Fruit fly (Drosophila melanogaster): ENCODE results near the gene Mnt.
A peak's percentile ranks its signal among the peaks of the same experiment; 100 is the strongest.

Gene Mnt

DNA sequence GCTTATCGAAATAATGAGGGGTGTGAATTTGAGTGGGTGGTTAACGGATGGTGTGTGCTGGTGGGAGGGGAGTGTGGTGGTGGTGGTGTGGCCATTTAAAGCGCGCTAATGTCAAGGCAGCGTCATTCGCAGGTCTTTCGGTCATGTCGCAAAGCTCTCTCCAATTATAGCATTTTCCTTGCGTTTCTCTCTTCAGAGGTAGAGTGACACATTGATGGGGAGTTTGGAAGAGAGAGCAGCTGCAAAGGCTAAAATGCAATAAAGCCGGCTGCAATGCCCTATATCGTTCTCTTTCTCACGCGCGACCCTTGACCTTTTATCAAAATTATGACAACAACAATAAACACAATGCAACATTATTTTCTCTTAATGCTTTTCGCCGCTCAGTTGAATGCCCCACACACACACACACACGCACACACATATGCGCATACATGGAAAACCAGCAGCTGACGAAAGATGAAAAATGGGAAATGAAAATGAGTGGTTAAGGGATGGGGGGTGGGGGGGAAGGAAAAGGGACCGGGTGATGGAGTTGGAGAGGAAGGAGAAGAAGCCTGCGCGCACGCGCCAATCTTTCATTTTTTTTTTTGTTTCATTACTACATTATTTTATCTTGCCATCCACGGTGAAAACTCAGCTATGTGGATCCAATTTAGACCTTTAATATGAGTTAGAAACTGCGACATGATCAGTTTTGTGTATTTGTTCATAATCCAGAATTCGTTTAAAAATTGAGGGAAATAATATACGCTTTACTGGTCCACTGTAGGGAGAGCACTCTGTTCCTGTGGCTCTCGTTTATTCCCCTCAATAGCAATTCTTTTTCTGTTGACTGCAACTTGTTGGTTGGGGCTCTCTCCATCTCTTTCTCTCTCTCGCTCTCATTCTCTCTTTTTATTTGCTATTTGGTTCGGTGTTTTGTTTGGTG lies 20.3 kb downstream of the Mnt start:
- peak; percentile 71 for TF ChIP-seq CG7101 (tag; optimal IDR thresholded peaks at IDR 0.05)
- peak; percentile 72 for TF ChIP-seq CG12768 (GFP tag; optimal IDR thresholded peaks at IDR 0.05)
- no peak for TF ChIP-seq Clk (GFP tag; optimal IDR thresholded peaks at IDR 0.05)
- peak; percentile 39 for TF ChIP-seq bab1 (GFP tag; optimal IDR thresholded peaks at IDR 0.05)
- TF ChIP-seq tj (GFP tag; optimal IDR thresholded peaks at IDR 0.05) = peak; percentile 17
- TF ChIP-seq CG1620 (GFP tag; optimal IDR thresholded peaks at IDR 0.05) = no peak
- peak; percentile 69 for TF ChIP-seq CG14711 (tag; optimal IDR thresholded peaks at IDR 0.05)
- TF ChIP-seq CG5204 (GFP tag; optimal IDR thresholded peaks at IDR 0.05) = peak; percentile 13
- TF ChIP-seq Crg-1 (GFP tag; optimal IDR thresholded peaks at IDR 0.05) = peak; percentile 17
- no peak for TF ChIP-seq cnc (optimal IDR thresholded peaks at IDR 0.05)
- peak; percentile 65 for TF ChIP-seq pad (GFP tag; optimal IDR thresholded peaks at IDR 0.05)
- TF ChIP-seq ovo (GFP tag; optimal IDR thresholded peaks at IDR 0.05) = no peak
- peak; percentile 68 for TF ChIP-seq CG33017 (tag; optimal IDR thresholded peaks at IDR 0.05)
- TF ChIP-seq CG7045 (GFP tag; optimal IDR thresholded peaks at IDR 0.05) = peak; percentile 46
- TF ChIP-seq Mnt (GFP tag; optimal IDR thresholded peaks at IDR 0.05) = peak; percentile 38
- peak; percentile 53 for TF ChIP-seq toe (GFP tag; optimal IDR thresholded peaks at IDR 0.05)
- no peak for TF ChIP-seq cic (GFP tag; optimal IDR thresholded peaks at IDR 0.05)
- TF ChIP-seq Hr96 (GFP tag; optimal IDR thresholded peaks at IDR 0.05) = no peak
- TF ChIP-seq CG11617 (GFP tag; optimal IDR thresholded peaks at IDR 0.05) = peak; percentile 23
- TF ChIP-seq kay (GFP tag; ENCODE audit: borderline replicate concordance) = no peak

- TF ChIP-seq bab1 (GFP tag; optimal IDR thresholded peaks at IDR 0.05) (peak; percentile 25), cic (GFP tag; optimal IDR thresholded peaks at IDR 0.05) (peak; percentile 11), CG5204 (GFP tag; optimal IDR thresholded peaks at IDR 0.05) (peak; percentile 65), kay (GFP tag; ENCODE audit: borderline replicate concordance) (peak; percentile 71), CG14711 (tag; optimal IDR thresholded peaks at IDR 0.05) (peak; percentile 48), CG33017 (tag; optimal IDR thresholded peaks at IDR 0.05) (peak; percentile 44), CG7101 (tag; optimal IDR thresholded peaks at IDR 0.05) (peak; percentile 79), Clk (GFP tag; optimal IDR thresholded peaks at IDR 0.05) (no peak), Crg-1 (GFP tag; optimal IDR thresholded peaks at IDR 0.05) (peak; percentile 58), Hr96 (GFP tag; optimal IDR thresholded peaks at IDR 0.05) (no peak), CG11617 (GFP tag; optimal IDR thresholded peaks at IDR 0.05) (peak; percentile 50), cnc (optimal IDR thresholded peaks at IDR 0.05) (no peak), CG12768 (GFP tag; optimal IDR thresholded peaks at IDR 0.05) (peak; percentile 13), ovo (GFP tag; optimal IDR thresholded peaks at IDR 0.05) (peak; percentile 14), CG7045 (GFP tag; optimal IDR thresholded peaks at IDR 0.05) (peak; percentile 53), pad (GFP tag; optimal IDR thresholded peaks at IDR 0.05) (peak; percentile 55)
Measured at dm6 chrX:3693989-3694769, 22.6 kb downstream of the Mnt start.

DNA sequence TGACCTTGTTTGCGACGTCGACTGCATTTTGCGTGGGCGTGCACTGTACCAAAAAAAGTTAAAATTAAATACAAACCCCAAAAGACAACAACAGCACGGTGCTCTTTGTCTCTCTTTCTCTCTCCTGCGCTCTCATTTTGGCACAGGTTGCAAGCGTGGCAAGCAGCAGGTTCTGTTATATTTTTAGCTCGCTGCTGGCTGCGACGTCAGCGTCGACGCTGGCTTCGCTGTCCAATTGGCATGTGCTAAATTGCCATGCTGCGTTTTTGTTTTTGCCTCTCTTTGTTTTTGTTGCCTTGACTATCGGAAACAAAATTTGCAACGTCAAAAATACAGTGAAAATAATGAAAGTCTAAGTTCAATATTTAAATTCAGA lies 23.2 kb downstream of the Mnt start:
- TF ChIP-seq bab1 (GFP tag; optimal IDR thresholded peaks at IDR 0.05) = no peak
- no peak for TF ChIP-seq CG14711 (tag; optimal IDR thresholded peaks at IDR 0.05)
- TF ChIP-seq CG11617 (GFP tag; optimal IDR thresholded peaks at IDR 0.05) = no peak
- TF ChIP-seq toe (GFP tag; optimal IDR thresholded peaks at IDR 0.05) = no peak
- no peak for TF ChIP-seq CG1620 (GFP tag; optimal IDR thresholded peaks at IDR 0.05)
- TF ChIP-seq Mnt (GFP tag; optimal IDR thresholded peaks at IDR 0.05) = peak; percentile 44

DNA sequence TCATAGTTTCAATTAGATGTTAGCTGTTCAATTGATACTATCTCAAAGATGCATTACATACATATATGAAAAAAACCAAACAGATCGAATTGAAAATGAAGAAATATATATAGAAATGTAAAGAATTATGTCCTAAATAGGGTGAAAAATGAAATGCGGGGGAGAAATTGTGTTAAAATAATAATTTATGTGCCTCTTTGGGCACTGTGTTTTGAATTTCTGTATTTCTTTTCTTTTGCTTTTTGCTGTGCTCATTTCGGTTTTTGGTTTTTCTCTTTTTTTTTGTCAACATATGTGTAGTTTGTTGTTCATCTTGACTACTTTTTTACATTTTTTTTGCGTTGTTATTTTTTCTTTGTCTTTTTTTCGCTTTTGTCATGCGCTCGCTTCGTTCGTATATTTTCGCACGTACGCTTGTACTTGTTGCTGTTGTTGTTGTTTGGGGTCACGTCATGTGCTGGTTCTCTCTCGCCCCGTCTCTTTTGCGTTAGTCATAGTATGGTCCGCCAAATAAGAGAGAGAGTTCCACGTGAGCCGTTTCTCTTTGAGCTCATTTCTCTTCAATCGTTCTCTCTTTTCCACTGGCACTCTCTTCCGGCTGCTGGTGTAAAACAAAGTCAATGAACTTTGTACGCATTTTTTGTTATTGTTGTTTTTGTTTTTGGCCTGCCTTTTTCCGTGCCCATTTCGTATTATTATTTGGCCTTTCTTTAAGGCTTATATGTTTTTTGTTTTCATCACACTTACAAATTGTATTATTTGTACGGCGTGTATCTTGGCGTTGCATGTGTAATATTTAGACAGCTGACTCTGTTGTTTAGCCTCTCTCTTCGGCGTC lies 23.8 kb downstream of the Mnt start:
- no peak for TF ChIP-seq CG14711 (tag; optimal IDR thresholded peaks at IDR 0.05)
- TF ChIP-seq pad (GFP tag; optimal IDR thresholded peaks at IDR 0.05) = peak; percentile 29
- TF ChIP-seq toe (GFP tag; optimal IDR thresholded peaks at IDR 0.05) = peak; percentile 27
- peak; percentile 6 for TF ChIP-seq CG7045 (GFP tag; optimal IDR thresholded peaks at IDR 0.05)
- no peak for TF ChIP-seq Clk (GFP tag; optimal IDR thresholded peaks at IDR 0.05)
- peak; percentile 10 for TF ChIP-seq ovo (GFP tag; optimal IDR thresholded peaks at IDR 0.05)
- TF ChIP-seq tj (GFP tag; optimal IDR thresholded peaks at IDR 0.05) = peak; percentile 94
- peak; percentile 90 for TF ChIP-seq kay (GFP tag; ENCODE audit: borderline replicate concordance)
- peak; percentile 43 for TF ChIP-seq CG12768 (GFP tag; optimal IDR thresholded peaks at IDR 0.05)
- peak; percentile 67 for TF ChIP-seq Crg-1 (GFP tag; optimal IDR thresholded peaks at IDR 0.05)
- no peak for TF ChIP-seq CG5204 (GFP tag; optimal IDR thresholded peaks at IDR 0.05)
- peak; percentile 94 for TF ChIP-seq Mnt (GFP tag; optimal IDR thresholded peaks at IDR 0.05)
- TF ChIP-seq CG33017 (tag; optimal IDR thresholded peaks at IDR 0.05) = peak; percentile 58
- TF ChIP-seq bab1 (GFP tag; optimal IDR thresholded peaks at IDR 0.05) = peak; percentile 94
- no peak for TF ChIP-seq CG1620 (GFP tag; optimal IDR thresholded peaks at IDR 0.05)
- peak; percentile 93 for TF ChIP-seq CG11617 (GFP tag; optimal IDR thresholded peaks at IDR 0.05)
- TF ChIP-seq cnc (optimal IDR thresholded peaks at IDR 0.05) = no peak
- TF ChIP-seq CG7101 (tag; optimal IDR thresholded peaks at IDR 0.05) = peak; percentile 77
- peak; percentile 68 for TF ChIP-seq cic (GFP tag; optimal IDR thresholded peaks at IDR 0.05)
- no peak for TF ChIP-seq Hr96 (GFP tag; optimal IDR thresholded peaks at IDR 0.05)
